2 fruit fly cellular contexts compared by ENCODE assay signal in the genomic region with DNA sequence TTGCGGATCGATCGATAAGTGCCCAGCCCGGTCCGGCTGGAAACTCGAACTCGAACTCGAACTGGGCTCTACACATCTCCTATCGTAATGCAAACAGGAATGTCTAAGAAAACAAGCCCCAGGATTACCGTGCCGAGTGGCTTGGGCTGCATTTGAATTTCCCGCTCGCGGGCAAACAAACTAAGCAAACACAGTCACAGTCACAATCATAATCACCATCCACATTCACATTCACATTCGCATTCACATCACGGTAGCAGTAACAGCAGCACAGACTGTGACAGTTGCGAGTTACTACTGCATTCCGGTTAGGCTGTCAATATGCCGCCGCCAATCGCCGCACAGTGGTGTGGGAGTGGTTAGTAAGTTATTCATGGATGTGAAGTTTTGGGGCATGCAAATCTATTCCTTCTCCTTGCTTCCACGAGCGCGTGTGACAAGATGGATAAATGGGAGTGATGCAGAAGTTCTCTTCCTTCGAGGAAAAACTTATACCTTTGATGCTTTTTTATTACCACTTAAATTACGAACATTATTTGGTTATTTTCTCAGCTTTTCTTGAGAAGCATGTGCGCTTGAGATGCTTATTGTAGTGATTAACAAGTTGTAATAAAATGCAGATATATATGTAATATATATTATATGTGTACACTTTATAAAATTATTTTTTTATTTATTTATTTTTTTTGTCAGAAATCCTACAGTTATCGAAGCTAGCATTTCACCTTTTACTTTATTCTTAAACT.
A peak's percentile ranks its signal among the peaks of the same experiment; 100 is the strongest.
TF ChIP-seq lines count a peak whose summit lies in the region.

No protein-coding gene starts in this region.

TF ChIP-seq in whole organism, embryonic, 481 proteins besides CTCF, POLR2A, EP300 and RAD21 (continued from another document and continues in another):
- TF ChIP-seq cato (GFP tag; optimal IDR thresholded peaks at IDR 0.05; lab: Kevin White, UChicago; ENCODE audit: borderline replicate concordance) (no peak), CG2202 (tag; optimal IDR thresholded peaks at IDR 0.05; lab: Kevin White, UChicago) (peak; percentile 30), grau (tag; optimal IDR thresholded peaks at IDR 0.05; lab: Kevin White, UChicago) (no peak), Doc3 (GFP tag; IDR thresholded peaks at IDR 0.05; lab: Robert Waterston, UW; ENCODE audit: partially characterized antibody) (no peak), PHDP (tag; optimal IDR thresholded peaks at IDR 0.05; lab: Kevin White, UChicago) (no peak), Dad (GFP tag; optimal IDR thresholded peaks at IDR 0.05; lab: Kevin White, UChicago) (no peak), lola (GFP tag; optimal IDR thresholded peaks at IDR 0.05; lab: Kevin White, UChicago) (peak in 1 of 3 experiments; percentile 27), CG13775 (GFP tag; optimal IDR thresholded peaks at IDR 0.05; lab: Kevin White, UChicago) (peak; percentile 23), Ada2b (GFP tag; IDR thresholded peaks at IDR 0.05; lab: Robert Waterston, UW) (no peak), Ssrp (tag; optimal IDR thresholded peaks at IDR 0.05; lab: Kevin White, UChicago) (peak; percentile 31), chif (GFP tag; optimal IDR thresholded peaks at IDR 0.05; lab: Kevin White, UChicago) (peak in 1 of 2 experiments; percentile 17), CG2129 (GFP tag; IDR thresholded peaks at IDR 0.05; lab: Robert Waterston, UW; ENCODE audit: partially characterized antibody) (no peak), CG10462 (GFP tag; optimal IDR thresholded peaks at IDR 0.05; lab: Kevin White, UChicago) (no peak), stwl (tag; optimal IDR thresholded peaks at IDR 0.05; lab: Kevin White, UChicago) (peak; percentile 3), gcm2 (GFP tag; optimal IDR thresholded peaks at IDR 0.05; lab: Kevin White, UChicago) (no peak), jing (GFP tag; optimal IDR thresholded peaks at IDR 0.05; lab: Kevin White, UChicago) (no peak), CkIIα-i1 (GFP tag; IDR thresholded peaks at IDR 0.05; lab: Robert Waterston, UW) (no peak), CG3995 (GFP tag; optimal IDR thresholded peaks at IDR 0.05; lab: Kevin White, UChicago) (peak; percentile 95), pnt (GFP tag; optimal IDR thresholded peaks at IDR 0.05; lab: Kevin White, UChicago) (peak; percentile 3), knrl (GFP tag; IDR thresholded peaks at IDR 0.05; lab: Robert Waterston, UW; ENCODE audit: partially characterized antibody) (0 out of 3 replicates have a peak, but pooled peaks have one; percentile 13), CG7357 (GFP tag; IDR thresholded peaks at IDR 0.05; lab: Robert Waterston, UW) (no peak), tll (GFP tag; optimal IDR thresholded peaks at IDR 0.05; lab: Kevin White, UChicago) (peak in 1 of 2 experiments; percentile 59), Neu2 (GFP tag; optimal IDR thresholded peaks at IDR 0.05; lab: Kevin White, UChicago; ENCODE audit: borderline replicate concordance) (peak; percentile 39), CG18619 (GFP tag; optimal IDR thresholded peaks at IDR 0.05; lab: Kevin White, UChicago) (no peak), kay (GFP tag; optimal IDR thresholded peaks at IDR 0.05; lab: Kevin White, UChicago) (no peak), org-1 (GFP tag; optimal IDR thresholded peaks at IDR 0.05; lab: Kevin White, UChicago) (peak; percentile 13), CG4424 (GFP tag; optimal IDR thresholded peaks at IDR 0.05; lab: Kevin White, UChicago) (peak; percentile 10), CG30020 (tag; optimal IDR thresholded peaks at IDR 0.05; lab: Kevin White, UChicago) (no peak), seq (GFP tag; IDR thresholded peaks at IDR 0.05; lab: Robert Waterston, UW) (no peak), Atf6 (GFP tag; IDR thresholded peaks at IDR 0.05; lab: Robert Waterston, UW) (no peak), croc (GFP tag; conservative IDR thresholded peaks at IDR 0.05; lab: Robert Waterston, UW) (no peak), CG7963 (GFP tag; IDR thresholded peaks at IDR 0.05; lab: Robert Waterston, UW; ENCODE audit: partially characterized antibody) (0 out of 3 replicates have a peak, but pooled peaks have one; percentile 15), pum (GFP tag; optimal IDR thresholded peaks at IDR 0.05; lab: Kevin White, UChicago) (no peak), dmrt99B (tag; optimal IDR thresholded peaks at IDR 0.05; lab: Kevin White, UChicago) (peak; percentile 35), CG11456 (GFP tag; IDR thresholded peaks at IDR 0.05; lab: Robert Waterston, UW) (no peak), pfk (GFP tag; optimal IDR thresholded peaks at IDR 0.05; lab: Kevin White, UChicago) (no peak), Hr51 (GFP tag; optimal IDR thresholded peaks at IDR 0.05; lab: Kevin White, UChicago) (peak in 1 of 2 experiments; percentile 27), CG9727 (GFP tag; optimal IDR thresholded peaks at IDR 0.05; lab: Kevin White, UChicago) (peak; percentile 39), CG3065 (GFP tag; optimal IDR thresholded peaks at IDR 0.05; lab: Kevin White, UChicago) (no peak), Nf-YB (GFP tag; optimal IDR thresholded peaks at IDR 0.05; lab: Kevin White, UChicago) (no peak), Mad (GFP tag; optimal IDR thresholded peaks at IDR 0.05; lab: Kevin White, UChicago) (no peak), CG10959 (GFP tag; IDR thresholded peaks at IDR 0.05; lab: Robert Waterston, UW) (0 out of 2 replicates have a peak, but pooled peaks have one; percentile 42), MESR4 (GFP tag; optimal IDR thresholded peaks at IDR 0.05; lab: Kevin White, UChicago) (no peak), CG7928 (GFP tag; optimal IDR thresholded peaks at IDR 0.05; lab: Kevin White, UChicago) (no peak), Dref (GFP tag; IDR thresholded peaks at IDR 0.05; lab: Robert Waterston, UW) (no peak), danr (GFP tag; IDR thresholded peaks at IDR 0.05; lab: Robert Waterston, UW) (no peak), CG11093 (GFP tag; IDR thresholded peaks at IDR 0.05; lab: Robert Waterston, UW) (peak; percentile 17; the same call in 1 of the 3 replicates), gem (tag; optimal IDR thresholded peaks at IDR 0.05; lab: Kevin White, UChicago) (peak; percentile 29), oc (tag; optimal IDR thresholded peaks at IDR 0.05; lab: Kevin White, UChicago) (no peak), CG31441 (GFP tag; IDR thresholded peaks at IDR 0.05; lab: Robert Waterston, UW) (peak; percentile 77), pb (GFP tag; optimal IDR thresholded peaks at IDR 0.05; lab: Kevin White, UChicago) (no peak), CG14441 (GFP tag; IDR thresholded peaks at IDR 0.05; lab: Robert Waterston, UW) (no peak), CG4730 (GFP tag; IDR thresholded peaks at IDR 0.05; lab: Robert Waterston, UW) (no peak), CG1792 (GFP tag; optimal IDR thresholded peaks at IDR 0.05; lab: Kevin White, UChicago) (no peak), trh (GFP tag; optimal IDR thresholded peaks at IDR 0.05; lab: Kevin White, UChicago) (no peak), CG15514 (GFP tag; optimal IDR thresholded peaks at IDR 0.05; lab: Kevin White, UChicago) (no peak), Mrtf (GFP tag; IDR thresholded peaks at IDR 0.05; lab: Robert Waterston, UW) (no peak), Fer1 (GFP tag; optimal IDR thresholded peaks at IDR 0.05; lab: Kevin White, UChicago) (no peak), wek (GFP tag; optimal IDR thresholded peaks at IDR 0.05; lab: Kevin White, UChicago) (peak; percentile 18), ac (GFP tag; optimal IDR thresholded peaks at IDR 0.05; lab: Kevin White, UChicago) (peak; percentile 70), Lim3 (GFP tag; IDR thresholded peaks at IDR 0.05; lab: Robert Waterston, UW) (no peak)

TF ChIP-seq in whole organism, prepupa, 60 proteins besides CTCF, POLR2A, EP300 and RAD21 (continued from another document):
- TF ChIP-seq CG7368 (GFP tag; optimal IDR thresholded peaks at IDR 0.05; lab: Kevin White, UChicago): no peak
- no peak for TF ChIP-seq CG6854 (GFP tag; optimal IDR thresholded peaks at IDR 0.05; lab: Kevin White, UChicago)
- no peak for TF ChIP-seq CG6276 (GFP tag; optimal IDR thresholded peaks at IDR 0.05; lab: Kevin White, UChicago)
- TF ChIP-seq CG8319 (GFP tag; optimal IDR thresholded peaks at IDR 0.05; lab: Kevin White, UChicago): no peak
- peak; percentile 32 for TF ChIP-seq achi (GFP tag; optimal IDR thresholded peaks at IDR 0.05; lab: Kevin White, UChicago)
- TF ChIP-seq CG3032 (tag; optimal IDR thresholded peaks at IDR 0.05; lab: Kevin White, UChicago): no peak
- TF ChIP-seq lz (GFP tag; optimal IDR thresholded peaks at IDR 0.05; lab: Kevin White, UChicago): no peak
- TF ChIP-seq fd59A (GFP tag; optimal IDR thresholded peaks at IDR 0.05; lab: Kevin White, UChicago): no peak
- TF ChIP-seq CG32006 (GFP tag; optimal IDR thresholded peaks at IDR 0.05; lab: Kevin White, UChicago): peak; percentile 83
- no peak for TF ChIP-seq Met (GFP tag; optimal IDR thresholded peaks at IDR 0.05; lab: Kevin White, UChicago)
- peak; percentile 1 for TF ChIP-seq net (GFP tag; optimal IDR thresholded peaks at IDR 0.05; lab: Kevin White, UChicago)
- peak; percentile 26; the same call in 1 of the 3 replicates for TF ChIP-seq eg (GFP tag; IDR thresholded peaks at IDR 0.05; lab: Robert Waterston, UW)
- TF ChIP-seq Sox14 (GFP tag; optimal IDR thresholded peaks at IDR 0.05; lab: Kevin White, UChicago): no peak
- peak; percentile 10 for TF ChIP-seq OdsH (GFP tag; optimal IDR thresholded peaks at IDR 0.05; lab: Kevin White, UChicago)
- no peak for TF ChIP-seq topi (GFP tag; optimal IDR thresholded peaks at IDR 0.05; lab: Kevin White, UChicago)
- TF ChIP-seq CG6792 (GFP tag; optimal IDR thresholded peaks at IDR 0.05; lab: Kevin White, UChicago): no peak
- no peak for TF ChIP-seq Sox15 (GFP tag; optimal IDR thresholded peaks at IDR 0.05; lab: Kevin White, UChicago)
- TF ChIP-seq Ets96B (tag; optimal IDR thresholded peaks at IDR 0.05; lab: Kevin White, UChicago): no peak
- TF ChIP-seq Eip78C (GFP tag; lab: Kevin White, UChicago): peak; percentile 59
- no peak for TF ChIP-seq pdm3 (GFP tag; optimal IDR thresholded peaks at IDR 0.05; lab: Kevin White, UChicago)
- no peak for TF ChIP-seq CG11902 (GFP tag; optimal IDR thresholded peaks at IDR 0.05; lab: Kevin White, UChicago)
- TF ChIP-seq cyc (GFP tag; optimal IDR thresholded peaks at IDR 0.05; lab: Kevin White, UChicago): no peak
- TF ChIP-seq Hr38 (GFP tag; optimal IDR thresholded peaks at IDR 0.05; lab: Kevin White, UChicago): no peak
- TF ChIP-seq Gug (GFP tag; IDR thresholded peaks at IDR 0.05; lab: Robert Waterston, UW): no peak
- TF ChIP-seq CG10631 (GFP tag; optimal IDR thresholded peaks at IDR 0.05; lab: Kevin White, UChicago): peak; percentile 43
- TF ChIP-seq CG15336 (GFP tag; IDR thresholded peaks at IDR 0.05; lab: Robert Waterston, UW): no peak
- TF ChIP-seq CG11762 (GFP tag; optimal IDR thresholded peaks at IDR 0.05; lab: Kevin White, UChicago; ENCODE audit: insufficient read depth): no peak
- TF ChIP-seq CG4318 (GFP tag; optimal IDR thresholded peaks at IDR 0.05; lab: Kevin White, UChicago): peak; percentile 75
- no peak for TF ChIP-seq CG31627 (GFP tag; optimal IDR thresholded peaks at IDR 0.05; lab: Kevin White, UChicago)
- TF ChIP-seq Eip93F (GFP tag; optimal IDR thresholded peaks at IDR 0.05; lab: Kevin White, UChicago): no peak
- no peak for TF ChIP-seq CG9139 (GFP tag; optimal IDR thresholded peaks at IDR 0.05; lab: Kevin White, UChicago)
